Worm (Caenorhabditis elegans) whole organism, late embryonic: ENCODE data around the gene ZK632.14.
A peak's percentile ranks its signal among the peaks of the same experiment; 100 is the strongest.

Source experiments
- C08G9.2 ChIP-seq: sonication (generic microtip); optimal IDR thresholded peaks from 2 replicates; lab custom pipeline; 2016; ENCODE audit warnings: mild to moderate bottlenecking, missing genetic modification characterization, moderate library complexity, missing compliant biosample characterization
- C38D4.7 ChIP-seq: fragments of 200-800 bp; sonication (Bioruptor generic); optimal IDR thresholded peaks from 2 replicates; lab custom pipeline; 2018; ENCODE audit warnings: mild to moderate bottlenecking, missing genetic modification characterization, moderate library complexity, missing compliant biosample characterization
- Y22D7AL.16 ChIP-seq: sonication (generic microtip); optimal IDR thresholded peaks from 2 replicates; lab custom pipeline; 2016; ENCODE audit warnings: missing genetic modification characterization, missing compliant biosample characterization
- ama-1 ChIP-seq: fragments of 150-350 bp; optimal IDR thresholded peaks from 2 replicates; lab custom pipeline; 2014
- ceh-14 ChIP-seq: sonication (generic microtip); optimal IDR thresholded peaks from 2 replicates; lab custom pipeline; 2016; ENCODE audit warnings: missing genotype, missing genetic modification characterization, missing compliant biosample characterization
- ceh-19 ChIP-seq: fragments of 200-800 bp; sonication (Bioruptor generic); optimal IDR thresholded peaks from 2 replicates; lab custom pipeline; 2018; ENCODE audit warnings: mild to moderate bottlenecking, missing genetic modification characterization, missing compliant biosample characterization
- ceh-31 ChIP-seq: sonication (generic microtip); optimal IDR thresholded peaks from 2 replicates; lab custom pipeline; 2016; ENCODE audit warnings: missing genetic modification characterization, missing compliant biosample characterization
- ceh-34 ChIP-seq: sonication (generic microtip); optimal IDR thresholded peaks from 2 replicates; lab custom pipeline; 2016; ENCODE audit warnings: mild to moderate bottlenecking, missing genetic modification characterization, missing compliant biosample characterization
- ceh-48 ChIP-seq: sonication (generic microtip); optimal IDR thresholded peaks from 2 replicates; lab custom pipeline; 2016; ENCODE audit warnings: missing genetic modification characterization, inconsistent platforms, missing compliant biosample characterization
- ceh-6 ChIP-seq: fragments of 200-800 bp; sonication (Bioruptor generic); optimal IDR thresholded peaks from 2 replicates; lab custom pipeline; 2018; ENCODE audit warnings: mild to moderate bottlenecking, missing genetic modification characterization, missing compliant biosample characterization
- che-1 ChIP-seq: sonication (generic microtip); optimal IDR thresholded peaks from 2 replicates; lab custom pipeline; 2016; ENCODE audit warnings: mild to moderate bottlenecking, missing genetic modification characterization, missing compliant biosample characterization
- dve-1 ChIP-seq: sonication (generic microtip); optimal IDR thresholded peaks from 2 replicates; lab custom pipeline; 2017; ENCODE audit warnings: antibody characterized with exemption, mild to moderate bottlenecking, missing genetic modification characterization, missing compliant biosample characterization
- ets-4 ChIP-seq: sonication (generic microtip); optimal IDR thresholded peaks from 2 replicates; lab custom pipeline; 2016; ENCODE audit warnings: missing genetic modification characterization, missing compliant biosample characterization
- fax-1 ChIP-seq: sonication (generic microtip); optimal IDR thresholded peaks from 2 replicates; lab custom pipeline; 2016; ENCODE audit warnings: missing genotype, missing genetic modification characterization, missing compliant biosample characterization
- fkh-6 ChIP-seq: sonication (generic microtip); optimal IDR thresholded peaks from 2 replicates; lab custom pipeline; 2016; ENCODE audit warnings: missing genetic modification characterization, missing compliant biosample characterization
- hlh-13 ChIP-seq: fragments of 200-800 bp; sonication (Bioruptor generic); optimal IDR thresholded peaks from 2 replicates; lab custom pipeline; 2018; ENCODE audit warnings: mild to moderate bottlenecking, missing genetic modification characterization, missing compliant biosample characterization
- hlh-15 ChIP-seq: sonication (generic microtip); optimal IDR thresholded peaks from 2 replicates; lab custom pipeline; 2016; ENCODE audit warnings: missing genetic modification characterization, missing compliant biosample characterization
- hlh-30 ChIP-seq: sonication (generic microtip); optimal IDR thresholded peaks from 2 replicates; lab custom pipeline; 2017; ENCODE audit warnings: antibody characterized with exemption, missing genetic modification characterization, missing compliant biosample characterization; ENCODE audit not compliant: insufficient read depth
- hlh-6 ChIP-seq: sonication (generic microtip); optimal IDR thresholded peaks from 2 replicates; lab custom pipeline; 2016; ENCODE audit warnings: missing genotype, missing genetic modification characterization, missing compliant biosample characterization
- hlh-8 ChIP-seq: sonication (generic microtip); optimal IDR thresholded peaks from 2 replicates; lab custom pipeline; 2016; ENCODE audit warnings: missing genotype, missing genetic modification characterization, missing compliant biosample characterization
- lim-6 ChIP-seq: sonication (generic microtip); optimal IDR thresholded peaks from 2 replicates; lab custom pipeline; 2016; ENCODE audit warnings: missing genetic modification characterization, missing compliant biosample characterization
- lin-11 ChIP-seq: fragments of 200-800 bp; sonication (Bioruptor generic); optimal IDR thresholded peaks from 2 replicates; lab custom pipeline; 2018; ENCODE audit warnings: mild to moderate bottlenecking, missing genetic modification characterization, missing compliant biosample characterization
- madf-2 ChIP-seq: sonication (generic microtip); optimal IDR thresholded peaks from 2 replicates; lab custom pipeline; 2017; ENCODE audit warnings: missing genetic modification characterization, missing compliant biosample characterization
- mec-3 ChIP-seq: sonication (generic microtip); optimal IDR thresholded peaks from 2 replicates; lab custom pipeline; 2016; ENCODE audit warnings: borderline replicate concordance, missing genetic modification characterization, missing compliant biosample characterization
- nfya-1 ChIP-seq: sonication (generic microtip); optimal IDR thresholded peaks from 2 replicates; lab custom pipeline; 2017; ENCODE audit warnings: missing genetic modification characterization, mild to moderate bottlenecking, missing compliant biosample characterization, antibody characterized with exemption, moderate library complexity
- nhr-232 ChIP-seq: sonication (generic microtip); optimal IDR thresholded peaks from 2 replicates; lab custom pipeline; 2016; ENCODE audit warnings: missing genetic modification characterization, missing compliant biosample characterization
- odd-2 ChIP-seq: sonication (generic microtip); optimal IDR thresholded peaks from 2 replicates; lab custom pipeline; 2017; ENCODE audit warnings: antibody characterized with exemption, mild to moderate bottlenecking, missing genetic modification characterization, missing compliant biosample characterization
- pax-1 ChIP-seq: fragments of 150-350 bp; optimal IDR thresholded peaks from 2 replicates; lab custom pipeline; 2014; ENCODE audit warnings: missing biosample characterization, missing genetic modification characterization
- pha-2 ChIP-seq: sonication (generic microtip); optimal IDR thresholded peaks from 2 replicates; lab custom pipeline; 2017; ENCODE audit warnings: mild to moderate bottlenecking, missing genetic modification characterization, missing compliant biosample characterization
- pqm-1 ChIP-seq: sonication (generic microtip); optimal IDR thresholded peaks from 2 replicates; lab custom pipeline; 2016; ENCODE audit warnings: missing genetic modification characterization, missing compliant biosample characterization
- ref-2 ChIP-seq: sonication (generic microtip); optimal IDR thresholded peaks from 2 replicates; lab custom pipeline; 2016; ENCODE audit warnings: missing genetic modification characterization, missing compliant biosample characterization
- sox-4 ChIP-seq: sonication (generic microtip); optimal IDR thresholded peaks from 2 replicates; lab custom pipeline; 2017; ENCODE audit warnings: mild to moderate bottlenecking, missing genetic modification characterization, inconsistent platforms, missing compliant biosample characterization
- syd-9 ChIP-seq: sonication (generic microtip); optimal IDR thresholded peaks from 2 replicates; lab custom pipeline; 2016; ENCODE audit warnings: mild to moderate bottlenecking, missing genetic modification characterization, moderate library complexity, missing compliant biosample characterization
- ttx-3 ChIP-seq: sonication (generic microtip); optimal IDR thresholded peaks from 2 replicates; lab custom pipeline; 2016; ENCODE audit warnings: missing genetic modification reagents, missing genetic modification characterization, missing compliant biosample characterization
- unc-3 ChIP-seq, 2 experiments: fragments of 200-800 bp in 1 of 2; sonication (Bioruptor generic) in 1 of 2; sonication (generic microtip) in 1 of 2; conservative IDR thresholded peaks in 1 of 2; optimal IDR thresholded peaks in 1 of 2; 2 replicates each; pipeline versions ENCODE4 v1.3.6 to Lab custom; 2016 to 2022; ENCODE audit warnings: missing compliant biosample characterization in 2 of 2, missing genetic modification characterization in 2 of 2, missing genetic modification reagents in 1 of 2
- unc-42 ChIP-seq: sonication (generic microtip); optimal IDR thresholded peaks from 2 replicates; lab custom pipeline; 2016; ENCODE audit warnings: missing genotype, missing genetic modification characterization, missing compliant biosample characterization
- unc-55 ChIP-seq: sonication (generic microtip); optimal IDR thresholded peaks from 2 replicates; lab custom pipeline; 2017; ENCODE audit warnings: missing biosample characterization, missing genetic modification reagents, missing genetic modification characterization
- ztf-16 ChIP-seq: sonication (generic microtip); optimal IDR thresholded peaks from 2 replicates; lab custom pipeline; 2017; ENCODE audit warnings: missing genetic modification characterization, missing compliant biosample characterization

ZK632.14 gene

ce11 chrIII:9765465-9765900 lies 47.8 kb upstream of the ZK632.14 start (continued):
- TF ChIP-seq ceh-19 (GFP tag; lab: Kevin White, UChicago) (peak; percentile 76), hlh-15 (tag; lab: Kevin White, UChicago) (no peak), ets-4 (tag; lab: Kevin White, UChicago) (peak; percentile 62), ama-1 (peak; percentile 96), lin-11 (tag; lab: Kevin White, UChicago) (peak; percentile 31), hlh-8 (tag; lab: Kevin White, UChicago) (peak; percentile 50), ceh-6 (GFP tag; lab: Kevin White, UChicago) (peak; percentile 79), ttx-3 (tag; lab: Kevin White, UChicago) (peak; percentile 22), C08G9.2 (peak; percentile 57), odd-2 (tag; lab: Kevin White, UChicago) (no peak), ztf-16 (tag; lab: Kevin White, UChicago) (peak; percentile 81), ceh-34 (tag; lab: Kevin White, UChicago) (peak; percentile 93), fax-1 (tag; lab: Kevin White, UChicago) (peak; percentile 43), fkh-6 (tag; lab: Kevin White, UChicago) (peak; percentile 20), hlh-6 (tag; lab: Kevin White, UChicago) (no peak), hlh-30 (tag; lab: Kevin White, UChicago) (peak; percentile 96), che-1 (tag; lab: Kevin White, UChicago) (peak; percentile 56), sox-4 (tag; lab: Kevin White, UChicago) (peak; percentile 72), ceh-48 (tag; lab: Kevin White, UChicago) (no peak), madf-2 (tag; lab: Kevin White, UChicago) (peak; percentile 76), nfya-1 (tag; lab: Kevin White, UChicago) (peak; percentile 99), unc-42 (tag; lab: Kevin White, UChicago) (peak; percentile 82), hlh-13 (GFP tag; lab: Kevin White, UChicago) (no peak), unc-3 (GFP tag; conservative IDR thresholded peaks at IDR 0.05; lab: Robert Waterston, UW) (peak; percentile 68), unc-3 (tag; optimal IDR thresholded peaks at IDR 0.05; lab: Kevin White, UChicago) (peak; percentile 39), C38D4.7 (GFP tag; lab: Kevin White, UChicago) (peak; percentile 66), lim-6 (tag; lab: Kevin White, UChicago) (no peak), dve-1 (tag; lab: Kevin White, UChicago) (peak; percentile 90)

- TF ChIP-seq ceh-31 (tag; lab: Kevin White, UChicago) (peak; percentile 41), nfya-1 (tag; lab: Kevin White, UChicago) (peak; percentile 57), pha-2 (tag; lab: Kevin White, UChicago) (no peak), pax-1 (peak; percentile 13), ceh-48 (tag; lab: Kevin White, UChicago) (peak; percentile 86), pqm-1 (no peak), unc-55 (GFP tag; lab: Kevin White, UChicago) (peak; percentile 32)
- TF ChIP-seq, all 69 proteins: peak for 5
These were observed 47.1 kb upstream of the ZK632.14 start, which contains the start of gene cbp-1 for ce11 chrIII:9766175-9766574. Gene cbp-1, plus strand, starts transcription at chrIII:9766509.

- TF ChIP-seq pqm-1 = no peak
- peak; percentile 37 for TF ChIP-seq mec-3 (tag; lab: Kevin White, UChicago)
- peak; percentile 43 for TF ChIP-seq ref-2 (tag; lab: Kevin White, UChicago)
- TF ChIP-seq ceh-31 (tag; lab: Kevin White, UChicago) = no peak
- TF ChIP-seq Y22D7AL.16 = no peak
These were observed 46.2 kb upstream of the ZK632.14 start for ce11 chrIII:9767095-9767494.

ce11 chrIII:9768023-9768422 lies 45.2 kb upstream of the ZK632.14 start:
- TF ChIP-seq pqm-1 = no peak
- no peak for TF ChIP-seq ceh-14 (tag; lab: Kevin White, UChicago)
- no peak for TF ChIP-seq syd-9 (tag; lab: Kevin White, UChicago)
- TF ChIP-seq nhr-232 (tag; lab: Kevin White, UChicago) = no peak
- TF ChIP-seq, all 69 proteins: peak for 0
